Fruit fly (Drosophila melanogaster): ENCODE results near the gene CG46394.

The CG46394 gene

DNA sequence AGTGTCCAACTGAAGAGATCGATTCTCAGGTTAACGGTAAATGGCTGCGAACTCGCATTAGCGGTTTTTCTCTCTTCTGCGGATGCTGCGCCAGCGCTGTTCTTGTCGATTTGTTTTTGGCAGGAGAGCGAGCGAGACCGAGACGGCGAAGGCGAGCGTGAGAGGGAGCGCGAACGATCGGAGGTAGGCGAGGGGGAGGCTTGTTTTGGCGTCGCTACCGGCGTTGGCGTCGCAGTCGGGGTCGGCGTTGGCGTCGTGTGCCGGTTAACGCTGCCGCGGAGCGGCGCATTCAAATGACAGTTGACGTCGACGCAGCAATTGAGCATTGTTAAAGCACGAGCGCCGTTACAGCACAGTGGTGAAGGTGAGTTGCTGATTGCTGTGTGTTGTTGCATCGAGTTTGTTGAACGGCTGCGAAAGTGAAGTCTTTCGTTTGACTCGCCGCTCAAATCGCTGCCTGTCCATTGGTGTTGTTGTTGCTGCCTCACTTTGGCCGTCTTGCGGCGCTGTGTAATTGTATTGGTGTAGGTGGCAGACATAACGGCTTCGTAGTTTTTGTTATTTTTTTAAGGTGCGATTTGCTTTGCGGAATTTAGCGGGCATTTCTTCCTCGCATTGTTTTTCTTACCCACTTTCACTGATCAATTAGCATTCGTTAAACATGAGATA is 13.2 kb upstream of the CG46394 start (continued):
- TF ChIP-seq chif (GFP tag; optimal IDR thresholded peaks at IDR 0.05) (peak in 1 of 2 experiments; percentile 2), CG32767 (GFP tag; IDR thresholded peaks at IDR 0.05) (no peak), CG1792 (GFP tag; optimal IDR thresholded peaks at IDR 0.05) (no peak), pros (GFP tag; optimal IDR thresholded peaks at IDR 0.05) (peak; percentile 87), CHES-1-like (GFP tag; optimal IDR thresholded peaks at IDR 0.05) (peak; percentile 25), ato (GFP tag; IDR thresholded peaks at IDR 0.05; ENCODE audit: partially characterized antibody) (no peak), wdn (GFP tag; IDR thresholded peaks at IDR 0.05) (no peak), CG3838 (GFP tag; optimal IDR thresholded peaks at IDR 0.05) (no peak), cwo (GFP tag; optimal IDR thresholded peaks at IDR 0.05) (no peak), CG2889 (GFP tag; IDR thresholded peaks at IDR 0.05) (no peak), TFAM (GFP tag; optimal IDR thresholded peaks at IDR 0.05) (no peak), tx (GFP tag; optimal IDR thresholded peaks at IDR 0.05) (no peak), tgo (GFP tag; IDR thresholded peaks at IDR 0.05) (no peak), CG8388 (GFP tag; optimal IDR thresholded peaks at IDR 0.05) (no peak), Sin3A (optimal IDR thresholded peaks at IDR 0.05) (no peak), CG17361 (GFP tag; IDR thresholded peaks at IDR 0.05) (no peak), CG15479 (GFP tag; optimal IDR thresholded peaks at IDR 0.05) (peak; percentile 86), gro (GFP tag; optimal IDR thresholded peaks at IDR 0.05) (no peak), Jarid2 (GFP tag; optimal IDR thresholded peaks at IDR 0.05) (no peak), CG12155 (GFP tag; optimal IDR thresholded peaks at IDR 0.05) (no peak), CG2202 (tag; optimal IDR thresholded peaks at IDR 0.05) (no peak), Aef1 (GFP tag; IDR thresholded peaks at IDR 0.05) (peak; percentile 16; the same call in 1 of the 3 replicates), H2.0 (GFP tag; IDR thresholded peaks at IDR 0.05) (no peak), CG17385 (GFP tag; optimal IDR thresholded peaks at IDR 0.05) (no peak), CG7372 (GFP tag; IDR thresholded peaks at IDR 0.05) (no peak), CG12769 (tag; optimal IDR thresholded peaks at IDR 0.05) (peak; percentile 12), rib (GFP tag; IDR thresholded peaks at IDR 0.05) (peak; percentile 69; the same call in 1 of the 2 replicates), CG12219 (GFP tag; optimal IDR thresholded peaks at IDR 0.05) (no peak), CG9437 (GFP tag; optimal IDR thresholded peaks at IDR 0.05) (no peak), Usf (GFP tag; optimal IDR thresholded peaks at IDR 0.05) (no peak), Deaf1 (tag; optimal IDR thresholded peaks at IDR 0.05) (peak; percentile 44), PHDP (tag; optimal IDR thresholded peaks at IDR 0.05) (no peak), CG42726 (GFP tag; IDR thresholded peaks at IDR 0.05; ENCODE audit: partially characterized antibody) (no peak), CG11456 (GFP tag; IDR thresholded peaks at IDR 0.05) (0 out of 3 replicates have a peak, but pooled peaks have one; percentile 56), bcd (GFP tag; optimal IDR thresholded peaks at IDR 0.05) (no peak), kah (GFP tag; optimal IDR thresholded peaks at IDR 0.05) (no peak), CG6813 (GFP tag; optimal IDR thresholded peaks at IDR 0.05) (peak; percentile 20), cad (GFP tag; optimal IDR thresholded peaks at IDR 0.05) (no peak), pan (optimal IDR thresholded peaks at IDR 0.05) (no peak), pan (GFP tag; optimal IDR thresholded peaks at IDR 0.05 in 1 of 2, IDR thresholded peaks at IDR 0.05 in 1 of 2) (no peak), CG4360 (GFP tag; IDR thresholded peaks at IDR 0.05) (peak; percentile 88), Bgb (GFP tag; IDR thresholded peaks at IDR 0.05; ENCODE audit: partially characterized antibody) (peak; percentile 37; the same call in 1 of the 2 replicates), prd (optimal IDR thresholded peaks at IDR 0.05) (no peak), prd (GFP tag; IDR thresholded peaks at IDR 0.05) (no peak), Ptx1 (GFP tag; IDR thresholded peaks at IDR 0.05) (no peak), Scr (GFP tag; IDR thresholded peaks at IDR 0.05; ENCODE audit: partially characterized antibody) (no peak), pho (GFP tag; optimal IDR thresholded peaks at IDR 0.05) (no peak), CG15073 (GFP tag; optimal IDR thresholded peaks at IDR 0.05) (no peak), yki (optimal IDR thresholded peaks at IDR 0.05) (no peak), CoRest (tag; optimal IDR thresholded peaks at IDR 0.05) (no peak), CG7987 (GFP tag; optimal IDR thresholded peaks at IDR 0.05) (no peak)

Measured in whole organism, embryonic.